Worm (Caenorhabditis elegans): ENCODE measurements around the gene sru-29.

Gene sru-29

DNA sequence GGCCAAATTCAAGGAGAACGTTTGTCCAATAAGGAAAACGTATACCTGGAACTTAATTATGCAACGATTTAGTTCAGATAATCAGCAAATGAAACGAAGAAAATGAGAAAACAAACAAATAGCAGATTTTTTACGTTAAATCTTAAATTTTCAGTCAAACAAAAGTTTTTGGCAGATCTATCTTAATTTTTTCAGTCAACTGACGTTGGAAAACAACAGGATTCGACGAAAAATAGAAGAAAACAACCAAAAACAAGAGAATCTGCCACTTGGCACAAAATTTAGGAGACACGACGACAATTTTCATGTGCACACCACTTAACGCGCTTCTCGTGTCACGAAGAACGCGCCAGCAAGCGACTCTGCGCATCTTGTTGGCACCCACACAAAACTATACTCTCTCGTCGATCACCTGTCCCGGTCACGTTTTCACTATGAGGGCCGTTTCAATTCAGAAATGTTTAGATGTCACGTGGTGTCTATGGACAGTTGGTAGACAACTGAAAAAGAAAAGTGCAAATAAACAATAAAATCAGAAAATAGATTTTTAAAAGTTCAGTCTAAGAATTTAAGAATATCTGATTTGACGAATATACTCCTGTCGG, 21.5 kb upstream of the sru-29 start, which contains the start of gene ztf-7 (continued):
- TF ChIP-seq saeg-2 (GFP tag; IDR thresholded peaks at IDR 0.05) (peak; percentile 93), nhr-25 (tag; optimal IDR thresholded peaks at IDR 0.05; ENCODE audit: borderline replicate concordance, insufficient read depth) (peak; percentile 85), ztf-11 (tag; optimal IDR thresholded peaks at IDR 0.05) (no peak), snpc-1.2 (GFP tag; IDR thresholded peaks at IDR 0.05) (0 out of 2 replicates have a peak, but pooled peaks have one; percentile 18), skn-1 (tag; optimal IDR thresholded peaks at IDR 0.05) (peak; percentile 29), nhr-237 (tag; optimal IDR thresholded peaks at IDR 0.05) (no peak), mep-1 (tag; optimal IDR thresholded peaks at IDR 0.05) (peak; percentile 97), pha-4 (GFP tag; IDR thresholded peaks at IDR 0.05) (peak; percentile 84), pha-4 (tag; optimal IDR thresholded peaks at IDR 0.05) (peak; percentile 41), dpl-1 (GFP tag; optimal IDR thresholded peaks at IDR 0.05) (peak; percentile 87), spr-3 (GFP tag; optimal IDR thresholded peaks at IDR 0.05) (peak; percentile 87), aha-1 (tag) (peak; percentile 99)

DNA sequence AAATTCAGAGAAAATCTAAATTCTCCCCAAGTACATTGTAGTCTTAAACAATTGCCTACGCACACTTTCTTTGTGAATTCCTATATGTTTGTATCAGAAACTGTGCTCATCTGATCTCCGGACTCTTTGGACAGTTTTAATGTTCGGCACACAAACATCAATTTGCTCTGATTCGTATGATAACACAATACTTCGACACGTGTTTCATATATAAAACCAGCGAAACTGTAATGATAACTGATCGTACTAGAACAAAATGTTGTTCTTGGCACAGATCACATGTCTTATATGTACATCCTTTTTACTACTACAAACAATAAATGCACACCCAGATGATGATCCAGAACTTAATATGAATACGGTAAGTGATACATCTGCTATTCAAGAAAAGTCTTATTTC, 19.9 kb upstream of the sru-29 start, which contains the start of gene lipl-2:
TSS of gene lipl-2 (plus strand) at position 236 of the 400 bp plus-strand sequence.
- TF ChIP-seq dmd-6 (GFP tag; IDR thresholded peaks at IDR 0.05): peak; percentile 79
- no peak for TF ChIP-seq Y75B8A.6 (GFP tag; IDR thresholded peaks at IDR 0.05)
- peak; percentile 69 for TF ChIP-seq php-3 (GFP tag; IDR thresholded peaks at IDR 0.05)
- TF ChIP-seq daf-16 (GFP tag; optimal IDR thresholded peaks at IDR 0.05): no peak
- TF ChIP-seq daf-16 (tag; optimal IDR thresholded peaks at IDR 0.05): peak; percentile 90
- TF ChIP-seq nhr-77 (tag; optimal IDR thresholded peaks at IDR 0.05): peak; percentile 60
- peak; percentile 62; the same call in 1 of the 2 replicates for TF ChIP-seq nhr-42 (GFP tag; IDR thresholded peaks at IDR 0.05)
- peak in 1 of 2 experiments; percentile 36 for TF ChIP-seq mdl-1 (tag; optimal IDR thresholded peaks at IDR 0.05)
- peak in 1 of 2 experiments; percentile 26 for TF ChIP-seq unc-62 (GFP tag; optimal IDR thresholded peaks at IDR 0.05 in 1 of 2)
- no peak for TF ChIP-seq unc-62 (tag; optimal IDR thresholded peaks at IDR 0.05)
- TF ChIP-seq nhr-102 (tag; optimal IDR thresholded peaks at IDR 0.05): peak; percentile 3
- TF ChIP-seq snpc-1.2 (GFP tag; IDR thresholded peaks at IDR 0.05): no peak
- peak; percentile 32 for TF ChIP-seq mxl-3 (GFP tag; optimal IDR thresholded peaks at IDR 0.05)
- no peak for TF ChIP-seq ceh-32 (tag; optimal IDR thresholded peaks at IDR 0.05; ENCODE audit: poor library complexity)
- TF ChIP-seq hlh-11 (tag; optimal IDR thresholded peaks at IDR 0.05): peak; percentile 82
- TF ChIP-seq nhr-28 (tag; optimal IDR thresholded peaks at IDR 0.05): peak; percentile 92
- TF ChIP-seq mep-1 (tag; optimal IDR thresholded peaks at IDR 0.05): no peak
- TF ChIP-seq dve-1 (tag; optimal IDR thresholded peaks at IDR 0.05; ENCODE audit: insufficient read depth): peak; percentile 92
- peak; percentile 33 for TF ChIP-seq T20F7.1 (GFP tag; optimal IDR thresholded peaks at IDR 0.05)
- TF ChIP-seq hlh-30 (tag; optimal IDR thresholded peaks at IDR 0.05; ENCODE audit: insufficient read depth): peak; percentile 37

DNA sequence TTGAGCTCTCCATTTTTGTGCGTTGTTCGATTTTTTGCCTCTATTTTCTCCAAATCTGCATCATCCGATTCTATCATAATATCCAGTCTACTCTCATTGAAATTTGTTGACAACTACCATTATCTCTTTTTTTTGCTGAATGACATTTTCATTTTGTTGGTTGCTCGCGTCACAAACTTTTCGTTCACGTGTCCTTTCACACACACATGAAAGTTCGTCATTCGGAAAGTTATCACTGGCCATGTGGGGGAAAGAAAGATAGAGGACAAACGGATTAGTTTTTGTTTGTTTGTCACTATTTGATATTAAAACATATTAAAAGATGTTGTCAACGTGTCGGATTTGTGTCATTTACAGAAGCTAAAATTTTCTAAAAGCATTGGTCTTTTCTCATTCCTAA, 16.3 kb upstream of the sru-29 start:
- TF ChIP-seq dve-1 (tag; optimal IDR thresholded peaks at IDR 0.05; ENCODE audit: insufficient read depth) (peak; percentile 65), dmd-6 (GFP tag; IDR thresholded peaks at IDR 0.05) (peak; percentile 56), nhr-237 (tag; optimal IDR thresholded peaks at IDR 0.05) (no peak)

DNA sequence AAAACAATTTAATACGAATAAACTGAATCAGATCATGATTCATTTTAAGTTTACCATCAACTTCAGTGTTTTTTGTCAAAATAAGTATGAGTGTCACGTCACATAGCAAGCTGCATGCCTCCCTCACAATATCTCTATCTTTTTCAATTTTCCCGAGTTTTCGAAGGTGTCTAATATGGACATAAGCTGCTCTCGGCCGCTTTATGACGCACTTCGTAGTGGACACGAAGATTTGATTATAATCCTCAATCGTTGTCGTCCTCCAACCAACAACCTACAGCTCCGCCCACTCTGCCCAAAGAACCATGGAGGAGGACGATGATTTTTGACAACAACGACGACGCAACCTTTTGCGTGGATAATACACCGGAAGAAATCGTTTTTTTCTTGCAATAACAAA, 15.3 kb upstream of the sru-29 start:
- TF ChIP-seq nhr-28 (tag; optimal IDR thresholded peaks at IDR 0.05): no peak
- no peak for TF ChIP-seq F44E2.7 (GFP tag; IDR thresholded peaks at IDR 0.05)
- no peak for TF ChIP-seq ctbp-1 (GFP tag; IDR thresholded peaks at IDR 0.05)
- TF ChIP-seq zip-2 (tag; optimal IDR thresholded peaks at IDR 0.05): no peak
- no peak for TF ChIP-seq nhr-77 (tag; optimal IDR thresholded peaks at IDR 0.05)
- TF ChIP-seq lin-15B (tag; optimal IDR thresholded peaks at IDR 0.05): no peak
- no peak for TF ChIP-seq ZK546.5 (tag; optimal IDR thresholded peaks at IDR 0.05)
